Fruit fly (Drosophila melanogaster) whole organism, adult: Measurements from ENCODE around the gene esg.

Experiments
- CG11617 ChIP-seq: fragments of 200-800 bp; sonication (Bioruptor generic); optimal IDR thresholded peaks from 2 replicates; lab custom pipeline; 2017; ENCODE audit warnings: mild to moderate bottlenecking, missing biosample characterization, missing genetic modification reagents, missing genetic modification characterization
- CG12768 ChIP-seq: fragments of 200-800 bp; sonication (Bioruptor generic); optimal IDR thresholded peaks from 2 replicates; lab custom pipeline; 2017; ENCODE audit warnings: missing biosample characterization, missing genetic modification characterization, mild to moderate bottlenecking, moderate library complexity, missing genetic modification reagents
- CG14711 ChIP-seq: fragments of 200-800 bp; sonication (Bioruptor generic); optimal IDR thresholded peaks from 2 replicates; lab custom pipeline; 2018; ENCODE audit warnings: missing biosample characterization, mild to moderate bottlenecking, missing genetic modification characterization, moderate library complexity
- CG1620 ChIP-seq: fragments of 200-800 bp; sonication (Bioruptor generic); optimal IDR thresholded peaks from 2 replicates; lab custom pipeline; 2016; ENCODE audit warnings: missing biosample characterization, missing genetic modification characterization
- CG33017 ChIP-seq: fragments of 200-800 bp; sonication (Bioruptor generic); optimal IDR thresholded peaks from 2 replicates; lab custom pipeline; 2018; ENCODE audit warnings: missing biosample characterization, mild to moderate bottlenecking, missing genetic modification characterization, moderate library complexity
- CG5204 ChIP-seq: fragments of 200-800 bp; sonication (Bioruptor generic); optimal IDR thresholded peaks from 2 replicates; lab custom pipeline; 2016; ENCODE audit warnings: missing biosample characterization, missing genetic modification characterization
- CG7045 ChIP-seq: fragments of 200-800 bp; sonication (Bioruptor generic); optimal IDR thresholded peaks from 2 replicates; lab custom pipeline; 2017; ENCODE audit warnings: missing biosample characterization, mild to moderate bottlenecking, missing genetic modification characterization
- CG7101 ChIP-seq: fragments of 200-800 bp; sonication (Bioruptor generic); optimal IDR thresholded peaks from 2 replicates; lab custom pipeline; 2018; ENCODE audit warnings: missing biosample characterization, mild to moderate bottlenecking, missing genetic modification characterization, moderate library complexity
- Clk ChIP-seq: fragments of 200-800 bp; sonication (Bioruptor generic); optimal IDR thresholded peaks from 2 replicates; lab custom pipeline; 2017; ENCODE audit warnings: missing biosample characterization, missing genetic modification characterization
- Crg-1 ChIP-seq: fragments of 200-800 bp; sonication (Bioruptor generic); optimal IDR thresholded peaks from 2 replicates; lab custom pipeline; 2016; ENCODE audit warnings: missing biosample characterization, missing genetic modification characterization
- Mnt ChIP-seq: fragments of 200-800 bp; sonication (Bioruptor generic); optimal IDR thresholded peaks from 2 replicates; lab custom pipeline; 2016; ENCODE audit warnings: missing biosample characterization, mild to moderate bottlenecking, missing genetic modification characterization
- bab1 ChIP-seq: fragments of 200-800 bp; sonication (Bioruptor generic); optimal IDR thresholded peaks from 3 replicates; lab custom pipeline; 2019; ENCODE audit warnings: missing biosample characterization, mild to moderate bottlenecking, missing genetic modification characterization, moderate library complexity
- cic ChIP-seq: fragments of 200-800 bp; sonication (Bioruptor generic); optimal IDR thresholded peaks from 2 replicates; lab custom pipeline; 2017; ENCODE audit warnings: missing biosample characterization, mild to moderate bottlenecking, missing genetic modification characterization, moderate library complexity
- cnc ChIP-seq, 2 experiments: fragments of >200 bp; optimal IDR thresholded peaks; 2 replicates each; lab custom pipeline; 2017
- kay ChIP-seq: fragments of 200-800 bp; sonication (Bioruptor generic); peaks from one replicate; lab custom pipeline; 2016; ENCODE audit warnings: missing biosample characterization, missing genetic modification characterization, borderline replicate concordance
- ovo ChIP-seq: fragments of 200-800 bp; sonication (Bioruptor generic); optimal IDR thresholded peaks from 2 replicates; lab custom pipeline; 2016; ENCODE audit warnings: missing biosample characterization, missing genetic modification characterization
- pad ChIP-seq: fragments of 200-800 bp; sonication (Bioruptor generic); optimal IDR thresholded peaks from 3 replicates; lab custom pipeline; 2017; ENCODE audit warnings: missing biosample characterization, missing genetic modification characterization, mild to moderate bottlenecking, moderate library complexity, missing genetic modification reagents
- tj ChIP-seq: fragments of 200-800 bp; sonication (Bioruptor generic); optimal IDR thresholded peaks from 3 replicates; lab custom pipeline; 2017; ENCODE audit warnings: missing biosample characterization, mild to moderate bottlenecking, missing genetic modification characterization, moderate library complexity
- toe ChIP-seq: fragments of 200-800 bp; sonication (Bioruptor generic); optimal IDR thresholded peaks from 2 replicates; lab custom pipeline; 2016; ENCODE audit warnings: missing biosample characterization, missing genetic modification characterization

esg gene

DNA sequence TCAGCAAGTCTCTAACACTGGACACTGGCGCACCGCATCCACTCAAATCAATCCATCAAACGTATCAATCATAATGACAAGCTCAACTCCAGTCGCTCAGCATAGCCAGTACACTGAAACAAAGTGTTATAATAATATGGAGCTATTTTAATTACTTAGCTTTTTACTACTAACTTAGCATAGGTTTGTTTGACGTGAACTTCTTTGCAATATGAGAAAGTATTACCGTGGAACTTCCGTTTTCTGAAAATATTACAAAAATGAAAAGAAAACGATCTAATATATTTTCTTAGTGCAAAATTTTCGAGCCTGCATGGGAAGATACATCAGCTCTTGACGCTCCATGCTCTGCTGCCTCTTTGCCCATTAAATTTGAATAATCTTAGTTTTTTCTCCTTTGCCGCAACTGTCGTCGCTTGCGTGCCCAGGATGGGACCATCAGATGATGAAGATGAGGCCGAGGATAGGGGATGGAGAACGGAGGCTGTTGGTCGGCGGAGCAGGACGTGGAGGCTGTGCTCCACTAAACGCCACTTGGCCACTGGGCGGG lies 49.4 kb downstream of the esg start:
- no peak for TF ChIP-seq toe
- TF ChIP-seq CG14711 (tag; lab: Kevin White, UChicago): no peak
- no peak for TF ChIP-seq pad
- TF ChIP-seq kay (GFP tag; lab: Kevin White, UChicago): no peak
- no peak for TF ChIP-seq Crg-1 (GFP tag; lab: Kevin White, UChicago)
- TF ChIP-seq tj (GFP tag; lab: Kevin White, UChicago): no peak
- TF ChIP-seq CG7101: no peak
- TF ChIP-seq Clk (GFP tag; lab: Kevin White, UChicago): no peak
- TF ChIP-seq CG12768 (GFP tag; lab: Kevin White, UChicago): no peak
- TF ChIP-seq CG5204 (GFP tag; lab: Kevin White, UChicago): no peak
- TF ChIP-seq Mnt (GFP tag; lab: Kevin White, UChicago): no peak
- no peak for TF ChIP-seq CG11617 (GFP tag; lab: Kevin White, UChicago)
- TF ChIP-seq bab1 (GFP tag; lab: Kevin White, UChicago): no peak
- TF ChIP-seq CG7045 (GFP tag; lab: Kevin White, UChicago): no peak
- no peak for TF ChIP-seq cnc (optimal IDR thresholded peaks at IDR 0.05; lab: Kevin White, UChicago)
- TF ChIP-seq ovo (GFP tag; lab: Kevin White, UChicago): no peak
- TF ChIP-seq CG1620 (GFP tag; lab: Kevin White, UChicago): no peak
- TF ChIP-seq cic (GFP tag; lab: Kevin White, UChicago): no peak
- no peak for TF ChIP-seq CG33017 (tag; lab: Kevin White, UChicago)

DNA sequence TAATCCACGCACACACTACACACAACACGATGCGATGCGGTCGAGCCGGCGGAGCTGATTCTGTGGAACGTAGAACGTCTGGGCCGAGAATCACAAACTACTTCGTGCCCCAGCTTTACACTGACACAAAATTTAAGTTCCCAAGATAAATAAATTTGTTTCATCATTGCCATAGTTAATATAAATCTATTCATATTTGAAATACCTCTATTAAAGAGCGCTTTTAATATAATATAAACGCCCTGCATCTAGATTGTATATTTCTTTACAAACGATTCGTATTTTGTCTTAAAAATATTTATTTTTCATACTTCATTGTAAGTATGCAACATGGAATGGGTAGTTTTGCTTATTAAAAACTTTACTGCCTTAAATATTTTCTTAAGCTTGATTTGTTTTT lies 51.7 kb downstream of the esg start:
- TF ChIP-seq CG14711 (tag; lab: Kevin White, UChicago) (no peak), CG33017 (tag; lab: Kevin White, UChicago) (no peak), CG12768 (GFP tag; lab: Kevin White, UChicago) (no peak), Clk (GFP tag; lab: Kevin White, UChicago) (no peak), CG5204 (GFP tag; lab: Kevin White, UChicago) (no peak), tj (GFP tag; lab: Kevin White, UChicago) (no peak), pad (no peak), bab1 (GFP tag; lab: Kevin White, UChicago) (no peak), CG7101 (no peak)
